Worm (Caenorhabditis elegans): ENCODE data around the gene nphp-2.

nphp-2 gene

DNA sequence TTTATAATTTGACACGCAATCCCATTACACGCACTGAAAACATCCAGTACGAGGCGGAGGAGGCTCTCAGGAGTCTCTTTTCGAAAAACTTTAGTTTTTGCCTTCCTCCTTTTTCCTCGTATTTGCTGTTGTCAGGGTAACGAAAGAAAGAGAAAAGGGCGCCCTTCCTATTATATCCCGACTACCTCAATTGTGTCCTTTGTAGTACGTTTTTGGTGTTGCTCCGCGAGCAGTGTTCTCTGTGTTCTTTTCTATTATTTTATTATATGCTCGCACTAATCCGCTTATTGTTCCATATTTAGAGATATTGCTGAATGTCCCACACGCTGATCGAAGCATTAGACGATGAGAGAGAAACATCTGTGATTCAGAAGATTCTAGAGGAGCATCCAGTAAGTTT lies at the start of gene nphp-2:
nphp-2 (plus strand) TSS at position 301 of the 400 bp plus-strand sequence.
- no peak for TF ChIP-seq R02D3.7 (tag; optimal IDR thresholded peaks at IDR 0.05)

DNA sequence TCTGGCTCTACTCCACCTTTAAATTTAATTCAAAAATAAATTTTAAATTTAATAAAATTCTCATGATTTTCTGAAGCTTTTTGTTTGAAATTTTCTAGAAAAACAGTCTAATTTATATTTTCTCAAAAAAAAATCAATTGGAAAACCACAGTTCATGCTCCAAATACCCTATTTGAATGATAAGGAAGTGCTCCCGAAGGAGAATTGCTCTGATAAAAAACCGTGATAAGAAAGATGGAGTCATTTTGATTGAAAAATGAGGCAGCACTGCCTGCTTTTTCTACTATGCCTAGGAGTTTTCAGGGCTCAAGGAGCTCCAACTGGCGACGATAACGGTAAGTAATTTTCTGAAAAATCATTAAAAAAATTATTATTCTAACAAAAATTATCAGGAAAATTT lies 49.6 kb upstream of the nphp-2 start, which contains the start of gene T10B5.7:
T10B5.7 (plus strand) TSS at position 225 of the 400 bp plus-strand sequence.
- peak; percentile 46 for TF ChIP-seq pqm-1 (tag; optimal IDR thresholded peaks at IDR 0.05)
- TF ChIP-seq elt-2 (tag; optimal IDR thresholded peaks at IDR 0.05) = peak; percentile 78
- no peak for TF ChIP-seq nhr-12 (tag; optimal IDR thresholded peaks at IDR 0.05)

DNA sequence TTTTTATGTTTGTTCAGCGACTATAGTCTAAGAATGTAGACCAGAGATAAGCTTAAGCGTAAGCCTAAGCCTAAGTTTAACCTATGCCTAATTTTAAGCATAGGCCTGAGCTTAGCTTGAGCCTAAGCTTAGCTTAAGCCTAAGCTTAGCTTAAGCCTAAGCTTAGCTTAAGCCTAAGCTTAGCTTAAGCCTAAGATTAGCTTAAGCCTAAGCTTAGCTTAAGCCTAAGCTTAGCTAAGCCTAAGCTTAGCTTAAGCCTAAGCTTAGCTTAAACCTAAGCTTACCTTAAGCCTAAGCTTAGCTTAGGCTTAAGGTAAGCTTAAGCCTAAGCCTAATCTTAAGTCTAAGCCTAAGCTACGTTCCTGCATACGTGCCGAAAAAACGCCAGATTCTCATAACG lies 47.0 kb upstream of the nphp-2 start:
- TF ChIP-seq nhr-77 (tag; optimal IDR thresholded peaks at IDR 0.05) (no peak), skn-1 (tag; optimal IDR thresholded peaks at IDR 0.05) (no peak), nfya-1 (tag; optimal IDR thresholded peaks at IDR 0.05; ENCODE audit: insufficient read depth) (no peak), elt-1 (tag; optimal IDR thresholded peaks at IDR 0.05) (no peak), ceh-9 (tag; optimal IDR thresholded peaks at IDR 0.05) (no peak), tbx-2 (tag; optimal IDR thresholded peaks at IDR 0.05) (no peak), fkh-2 (tag; optimal IDR thresholded peaks at IDR 0.05) (no peak), ceh-82 (tag; optimal IDR thresholded peaks at IDR 0.05) (no peak), elt-2 (tag; optimal IDR thresholded peaks at IDR 0.05) (no peak)

DNA sequence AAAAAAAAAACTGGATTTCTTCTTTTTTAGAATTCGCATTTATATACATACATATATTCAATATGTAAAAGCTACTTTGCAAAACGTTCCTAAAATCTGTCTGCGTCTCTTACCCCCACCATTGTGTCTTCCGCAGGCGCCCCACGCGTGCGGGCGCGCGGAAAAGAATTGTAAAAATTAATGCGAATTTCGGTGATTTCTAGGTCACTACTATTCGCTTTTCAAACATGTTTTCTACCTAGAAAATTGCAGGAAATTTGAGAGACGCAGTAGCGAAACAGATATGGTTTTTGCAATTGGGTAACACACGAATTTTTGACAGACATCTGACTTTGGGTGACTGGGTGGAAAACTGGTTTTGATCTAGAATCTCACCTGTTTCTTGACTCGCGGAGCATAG lies 40.5 kb upstream of the nphp-2 start:
- TF ChIP-seq nhr-25 (tag; optimal IDR thresholded peaks at IDR 0.05) = peak; percentile 52
- TF ChIP-seq ceh-16 (tag; optimal IDR thresholded peaks at IDR 0.05) = no peak
- no peak for TF ChIP-seq nhr-12 (tag; optimal IDR thresholded peaks at IDR 0.05)
- no peak for TF ChIP-seq daf-12 (tag; optimal IDR thresholded peaks at IDR 0.05)
- TF ChIP-seq tbx-2 (tag; optimal IDR thresholded peaks at IDR 0.05) = no peak
- TF ChIP-seq ztf-4 (tag; optimal IDR thresholded peaks at IDR 0.05) = no peak
- TF ChIP-seq nhr-23 (tag; optimal IDR thresholded peaks at IDR 0.05) = peak; percentile 90
- TF ChIP-seq snpc-4 (tag; optimal IDR thresholded peaks at IDR 0.05) = no peak
- TF ChIP-seq ceh-9 (tag; optimal IDR thresholded peaks at IDR 0.05) = no peak
- no peak for TF ChIP-seq ceh-28 (tag; optimal IDR thresholded peaks at IDR 0.05)
- no peak for TF ChIP-seq lin-15B (tag; optimal IDR thresholded peaks at IDR 0.05)
- no peak for TF ChIP-seq unc-39 (tag; optimal IDR thresholded peaks at IDR 0.05)
- no peak for TF ChIP-seq elt-3 (tag; optimal IDR thresholded peaks at IDR 0.05)
- TF ChIP-seq skn-1 (tag; optimal IDR thresholded peaks at IDR 0.05) = no peak
- TF ChIP-seq fos-1 (tag; optimal IDR thresholded peaks at IDR 0.05) = no peak
- no peak for TF ChIP-seq nhr-67 (tag; optimal IDR thresholded peaks at IDR 0.05)
- no peak for TF ChIP-seq unc-62 (GFP tag; optimal IDR thresholded peaks at IDR 0.05)
- TF ChIP-seq lin-39 (tag; optimal IDR thresholded peaks at IDR 0.05) = peak; percentile 3
- no peak for TF ChIP-seq zag-1 (tag; optimal IDR thresholded peaks at IDR 0.05)

DNA sequence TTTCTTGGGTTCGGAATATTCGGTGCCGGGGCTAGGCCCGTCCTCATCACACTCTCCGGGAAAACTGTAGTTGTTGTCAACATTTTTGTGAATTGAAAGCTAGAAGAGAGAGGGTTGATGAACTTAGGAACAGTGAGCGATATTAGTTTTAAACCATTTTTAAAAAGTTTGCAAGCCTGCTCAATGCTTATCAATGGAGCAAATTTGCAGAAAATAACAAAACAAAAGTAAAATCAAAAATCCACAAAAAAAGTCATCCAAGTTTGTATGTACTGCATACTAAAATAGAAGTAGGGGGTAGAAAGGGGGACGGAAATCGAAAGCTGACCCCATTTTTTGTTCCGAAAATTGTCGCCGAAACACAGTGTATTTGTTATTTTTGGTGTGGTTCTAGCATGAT lies 39.4 kb upstream of the nphp-2 start, which contains the start of gene T10B5.10:
T10B5.10 (minus strand) TSS at position 101 of the 400 bp plus-strand sequence.
- TF ChIP-seq ceh-28 (tag; optimal IDR thresholded peaks at IDR 0.05) = no peak
- TF ChIP-seq nhr-43 (tag; optimal IDR thresholded peaks at IDR 0.05; ENCODE audit: poor library complexity, severe bottlenecking) = no peak
- TF ChIP-seq mml-1 (tag; optimal IDR thresholded peaks at IDR 0.05) = no peak

DNA sequence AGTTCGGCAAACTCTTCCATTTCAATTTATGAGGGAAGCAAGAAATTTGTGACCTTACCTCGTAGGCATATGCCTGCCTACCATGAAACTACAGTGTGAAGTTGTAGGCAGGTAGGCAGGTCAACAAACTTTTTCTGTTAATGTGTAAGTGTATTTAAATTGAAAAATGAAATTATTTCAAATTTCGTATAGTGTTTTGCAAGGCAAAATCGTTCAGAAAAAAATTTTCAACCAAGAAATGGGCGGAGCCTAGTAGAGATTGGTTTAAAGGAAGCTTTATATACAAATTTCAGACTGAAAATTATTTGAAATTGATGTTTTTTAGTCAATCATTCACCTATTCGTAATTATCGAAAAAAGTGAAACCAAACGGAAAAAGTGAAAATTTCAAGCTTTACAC lies 37.7 kb upstream of the nphp-2 start:
- TF ChIP-seq lsy-12 (tag; optimal IDR thresholded peaks at IDR 0.05) (no peak), fkh-10 (GFP tag; optimal IDR thresholded peaks at IDR 0.05) (no peak), hmg-11 (tag; optimal IDR thresholded peaks at IDR 0.05) (no peak), nhr-23 (tag; optimal IDR thresholded peaks at IDR 0.05) (no peak), unc-39 (tag; optimal IDR thresholded peaks at IDR 0.05) (no peak), egl-5 (tag; optimal IDR thresholded peaks at IDR 0.05) (no peak), snpc-4 (tag; optimal IDR thresholded peaks at IDR 0.05) (no peak), nhr-237 (tag; optimal IDR thresholded peaks at IDR 0.05) (no peak), lin-15B (tag; optimal IDR thresholded peaks at IDR 0.05) (no peak), ama-1 (optimal IDR thresholded peaks at IDR 0.05) (no peak), ztf-11 (tag; optimal IDR thresholded peaks at IDR 0.05) (no peak), nhr-25 (tag; optimal IDR thresholded peaks at IDR 0.05) (no peak), elt-2 (tag; optimal IDR thresholded peaks at IDR 0.05) (no peak), nhr-67 (tag; optimal IDR thresholded peaks at IDR 0.05) (no peak), unc-62 (GFP tag; optimal IDR thresholded peaks at IDR 0.05) (no peak), nhr-43 (tag; optimal IDR thresholded peaks at IDR 0.05; ENCODE audit: poor library complexity, severe bottlenecking) (no peak), mdl-1 (tag; optimal IDR thresholded peaks at IDR 0.05) (no peak), pha-4 (tag; optimal IDR thresholded peaks at IDR 0.05) (no peak), fkh-2 (tag; optimal IDR thresholded peaks at IDR 0.05) (no peak), eor-1 (tag; optimal IDR thresholded peaks at IDR 0.05) (no peak)
